Worm (Caenorhabditis elegans): ENCODE results near the gene sshk-1.

- TF ChIP-seq dao-5 (tag; optimal IDR thresholded peaks at IDR 0.05), result no peak
- no peak for TF ChIP-seq him-1 (tag; optimal IDR thresholded peaks at IDR 0.05)
Measured at ce11 chrV:20775269-20775668, 40.7 kb upstream of the sshk-1 start, which contains the start of gene F38A6.4.
